Fruit fly (Drosophila melanogaster) whole organism, embryonic: ENCODE data around the gene CG3635.

Source experiments
- CG11696 ChIP-seq: fragments of 200-800 bp; sonication (Bioruptor generic); IDR thresholded peaks from 2 replicates; pipeline ENCODE4 v1.3.6; 2022; ENCODE audit warnings: missing biosample characterization, missing genetic modification characterization
- CG11723 ChIP-seq: fragments of 200-800 bp; sonication (Bioruptor generic); optimal IDR thresholded peaks from 2 replicates; lab custom pipeline; 2017; ENCODE audit warnings: missing biosample characterization, mild to moderate bottlenecking, missing genetic modification characterization
- CG1233 ChIP-seq: fragments of 200-800 bp; sonication (Bioruptor generic); optimal IDR thresholded peaks from 4 replicates; lab custom pipeline; 2018; ENCODE audit warnings: missing biosample characterization, mild to moderate bottlenecking, missing genetic modification characterization
- CG13624 ChIP-seq: fragments of 200-800 bp; sonication (Bioruptor generic); optimal IDR thresholded peaks from 2 replicates; lab custom pipeline; 2016; ENCODE audit warnings: missing biosample characterization, missing genetic modification characterization
- CG17186 ChIP-seq: fragments of 200-800 bp; sonication (Bioruptor generic); optimal IDR thresholded peaks from 3 replicates; lab custom pipeline; 2017; ENCODE audit warnings: missing biosample characterization, missing genetic modification reagents, missing genetic modification characterization
- CG17328 ChIP-seq: fragments of 200-800 bp; sonication (Bioruptor generic); IDR thresholded peaks from 2 replicates; pipeline ENCODE4 v1.3.6; 2022; ENCODE audit warnings: missing biosample characterization, missing genetic modification characterization
- CG18476 ChIP-seq: fragments of 200-800 bp; sonication (Bioruptor generic); optimal IDR thresholded peaks from 2 replicates; lab custom pipeline; 2016; ENCODE audit warnings: missing biosample characterization, mild to moderate bottlenecking, missing genetic modification characterization
- CG18764 ChIP-seq: fragments of 200-800 bp; sonication (Bioruptor generic); optimal IDR thresholded peaks from 3 replicates; lab custom pipeline; 2016; ENCODE audit warnings: missing biosample characterization, missing genetic modification characterization
- CG2120 ChIP-seq: fragments of 200-800 bp; sonication (Bioruptor generic); optimal IDR thresholded peaks from 3 replicates; lab custom pipeline; 2016; ENCODE audit warnings: missing biosample characterization, missing genetic modification characterization
- CG2199 ChIP-seq: fragments of 200-800 bp; sonication (Bioruptor generic); IDR thresholded peaks from 3 replicates; pipeline ENCODE4 v1.3.6; 2022; ENCODE audit warnings: missing biosample characterization, missing genetic modification characterization
- CG3163 ChIP-seq: fragments of 200-800 bp; sonication (Bioruptor generic); optimal IDR thresholded peaks from 3 replicates; lab custom pipeline; 2016; ENCODE audit warnings: missing biosample characterization, missing genetic modification characterization
- CG42726 ChIP-seq: fragments of 200-800 bp; sonication (Bioruptor generic); IDR thresholded peaks from 2 replicates; pipeline ENCODE4 v1.3.6; 2022; ENCODE audit warnings: missing biosample characterization, missing genetic modification characterization; ENCODE audit not compliant: partially characterized antibody
- CG4360 ChIP-seq: fragments of 200-800 bp; sonication (Bioruptor generic); IDR thresholded peaks from 2 replicates; pipeline ENCODE4 v1.3.6; 2022; ENCODE audit warnings: missing biosample characterization, missing genetic modification characterization
- CG4854 ChIP-seq: fragments of 200-800 bp; sonication (Bioruptor generic); optimal IDR thresholded peaks from 2 replicates; lab custom pipeline; 2016; ENCODE audit warnings: missing biosample characterization, missing genetic modification characterization, inconsistent platforms
- CG6791 ChIP-seq: fragments of 200-800 bp; sonication (Bioruptor generic); IDR thresholded peaks from 3 replicates; pipeline ENCODE4 v1.3.6; 2022; ENCODE audit warnings: missing biosample characterization, missing genetic modification characterization; ENCODE audit not compliant: partially characterized antibody
- CG7786 ChIP-seq: fragments of 200-800 bp; sonication (Bioruptor generic); optimal IDR thresholded peaks from 2 replicates; lab custom pipeline; 2016; ENCODE audit warnings: missing biosample characterization, missing genetic modification characterization
- CG7928 ChIP-seq: fragments of 200-800 bp; sonication (Bioruptor generic); optimal IDR thresholded peaks from 2 replicates; lab custom pipeline; 2017; ENCODE audit warnings: missing biosample characterization, mild to moderate bottlenecking, missing genetic modification characterization
- Camta ChIP-seq: fragments of 200-800 bp; sonication (Bioruptor generic); optimal IDR thresholded peaks from 2 replicates; lab custom pipeline; 2016; ENCODE audit warnings: missing biosample characterization, missing genetic modification characterization
- D ChIP-seq, 2 experiments: fragments of 200-800 bp in 1 of 2; fragments of >200 bp in 1 of 2; sonication (Bioruptor generic) in 1 of 2; optimal IDR thresholded peaks; 2 replicates in 1 of 2; 3 replicates in 1 of 2; lab custom pipeline; 2017; ENCODE audit warnings: mild to moderate bottlenecking in 1 of 2, missing biosample characterization in 1 of 2, missing genetic modification characterization in 1 of 2, missing genetic modification reagents in 1 of 2
- D19B ChIP-seq: fragments of 200-800 bp; sonication (Bioruptor generic); optimal IDR thresholded peaks from 2 replicates; lab custom pipeline; 2017; ENCODE audit warnings: missing biosample characterization, mild to moderate bottlenecking, missing genetic modification characterization
- Dbx ChIP-seq: fragments of 200-800 bp; sonication (Bioruptor generic); IDR thresholded peaks from 3 replicates; pipeline ENCODE4 v1.3.6; 2022; ENCODE audit warnings: missing biosample characterization, missing genetic modification characterization
- Drgx ChIP-seq: fragments of 200-800 bp; sonication (Bioruptor generic); IDR thresholded peaks from 2 replicates; pipeline ENCODE4 v1.3.6; 2022; ENCODE audit warnings: missing biosample characterization, missing genetic modification characterization
- E2f1 ChIP-seq: fragments of 200-800 bp; sonication (Bioruptor generic); IDR thresholded peaks from 2 replicates; pipeline ENCODE4 v1.3.6; 2022; ENCODE audit warnings: missing biosample characterization, missing genetic modification characterization
- ERR ChIP-seq: fragments of 200-800 bp; sonication (Bioruptor generic); optimal IDR thresholded peaks from 2 replicates; lab custom pipeline; 2016; ENCODE audit warnings: missing biosample characterization, missing genetic modification characterization
- Fer2 ChIP-seq: fragments of 200-800 bp; sonication (Bioruptor generic); optimal IDR thresholded peaks from 2 replicates; lab custom pipeline; 2018; ENCODE audit warnings: missing biosample characterization, mild to moderate bottlenecking, missing genetic modification characterization, moderate library complexity
- Fer3 ChIP-seq: fragments of 200-800 bp; sonication (Bioruptor generic); optimal IDR thresholded peaks from 2 replicates; lab custom pipeline; 2018; ENCODE audit warnings: missing biosample characterization, mild to moderate bottlenecking, missing genetic modification characterization, moderate library complexity
- H15 ChIP-seq: fragments of 200-800 bp; sonication (Bioruptor generic); IDR thresholded peaks from 3 replicates; pipeline ENCODE4 v1.3.6; 2022; ENCODE audit warnings: missing biosample characterization, missing genetic modification characterization
- HHEX ChIP-seq: fragments of 200-800 bp; sonication (Bioruptor generic); optimal IDR thresholded peaks from 3 replicates; lab custom pipeline; 2017; ENCODE audit warnings: missing biosample characterization, mild to moderate bottlenecking, missing genetic modification characterization, missing genetic modification reagents
- HLHmδ ChIP-seq: fragments of 200-800 bp; sonication (Bioruptor generic); optimal IDR thresholded peaks from 2 replicates; lab custom pipeline; 2018; ENCODE audit warnings: missing biosample characterization, mild to moderate bottlenecking, missing genetic modification characterization, moderate library complexity
- Mrtf ChIP-seq: fragments of 200-800 bp; sonication (Bioruptor generic); IDR thresholded peaks from 3 replicates; pipeline ENCODE4 v1.3.6; 2022; ENCODE audit warnings: missing biosample characterization, missing genetic modification characterization
- NC2α ChIP-seq: fragments of 200-800 bp; sonication (Bioruptor generic); optimal IDR thresholded peaks from 2 replicates; lab custom pipeline; 2016; ENCODE audit warnings: missing biosample characterization, missing genetic modification characterization
- NK7.1 ChIP-seq: fragments of 200-800 bp; sonication (Bioruptor generic); optimal IDR thresholded peaks from 3 replicates; lab custom pipeline; 2016; ENCODE audit warnings: missing biosample characterization, missing genetic modification characterization
- Nf-YB ChIP-seq: fragments of 200-800 bp; sonication (Bioruptor generic); optimal IDR thresholded peaks from 3 replicates; lab custom pipeline; 2019; ENCODE audit warnings: missing biosample characterization, mild to moderate bottlenecking, missing genetic modification characterization, moderate library complexity
- Oli ChIP-seq: fragments of 200-800 bp; sonication (Bioruptor generic); optimal IDR thresholded peaks from 2 replicates; lab custom pipeline; 2018; ENCODE audit warnings: missing biosample characterization, mild to moderate bottlenecking, missing genetic modification characterization, moderate library complexity
- TFAM ChIP-seq: fragments of 200-800 bp; sonication (Bioruptor generic); optimal IDR thresholded peaks from 2 replicates; lab custom pipeline; 2017; ENCODE audit warnings: missing biosample characterization, missing genetic modification characterization, inconsistent platforms
- az2 ChIP-seq: fragments of 200-800 bp; sonication (Bioruptor generic); optimal IDR thresholded peaks from 3 replicates; lab custom pipeline; 2016; ENCODE audit warnings: missing biosample characterization, missing genetic modification characterization
- bab2 ChIP-seq: fragments of 200-800 bp; sonication (Bioruptor generic); optimal IDR thresholded peaks from 2 replicates; lab custom pipeline; 2016; ENCODE audit warnings: missing biosample characterization, missing genetic modification characterization
- br ChIP-seq: fragments of >200 bp; optimal IDR thresholded peaks from 2 replicates; lab custom pipeline; 2017
- crol ChIP-seq: fragments of 200-800 bp; sonication (Bioruptor generic); IDR thresholded peaks from 2 replicates; pipeline ENCODE4 v1.3.6; 2022; ENCODE audit warnings: missing biosample characterization, missing genetic modification characterization
- cwo ChIP-seq: fragments of 200-800 bp; sonication (Bioruptor generic); optimal IDR thresholded peaks from 3 replicates; lab custom pipeline; 2017; ENCODE audit warnings: missing biosample characterization, missing genetic modification characterization, mild to moderate bottlenecking, moderate library complexity, missing genetic modification reagents
- dan ChIP-seq: fragments of 200-800 bp; sonication (Bioruptor generic); IDR thresholded peaks from 2 replicates; pipeline ENCODE4 v1.3.6; 2022; ENCODE audit warnings: missing biosample characterization, missing genetic modification characterization
- dpn ChIP-seq, 2 experiments: fragments of 200-800 bp; sonication (Bioruptor generic); optimal IDR thresholded peaks; 3 replicates each; lab custom pipeline; 2016; ENCODE audit warnings: missing biosample characterization in 2 of 2, missing genetic modification characterization in 2 of 2
- exex ChIP-seq: fragments of 200-800 bp; sonication (Bioruptor generic); optimal IDR thresholded peaks from 4 replicates; lab custom pipeline; 2018; ENCODE audit warnings: missing biosample characterization, mild to moderate bottlenecking, missing genetic modification characterization, moderate library complexity
- fd3F ChIP-seq: fragments of 200-800 bp; sonication (Bioruptor generic); optimal IDR thresholded peaks from 2 replicates; lab custom pipeline; 2018; ENCODE audit warnings: missing biosample characterization, mild to moderate bottlenecking, missing genetic modification characterization, moderate library complexity
- gfzf ChIP-seq: fragments of 200-800 bp; sonication (Bioruptor generic); optimal IDR thresholded peaks from 2 replicates; lab custom pipeline; 2016; ENCODE audit warnings: missing biosample characterization, mild to moderate bottlenecking, missing genetic modification characterization, moderate library complexity
- grn ChIP-seq: fragments of 200-800 bp; sonication (Bioruptor generic); optimal IDR thresholded peaks from 3 replicates; lab custom pipeline; 2017; ENCODE audit warnings: missing biosample characterization, missing genetic modification characterization
- mirr ChIP-seq: fragments of 200-800 bp; sonication (Bioruptor generic); optimal IDR thresholded peaks from 3 replicates; lab custom pipeline; 2018; ENCODE audit warnings: missing biosample characterization, mild to moderate bottlenecking, missing genetic modification characterization
- odd ChIP-seq: fragments of 200-800 bp; sonication (Bioruptor generic); optimal IDR thresholded peaks from 2 replicates; lab custom pipeline; 2017; ENCODE audit warnings: missing biosample characterization, mild to moderate bottlenecking, missing genetic modification characterization
- psq ChIP-seq: fragments of 200-800 bp; sonication (Bioruptor generic); optimal IDR thresholded peaks from 2 replicates; lab custom pipeline; 2017; ENCODE audit warnings: missing biosample characterization, missing genetic modification characterization
- salm ChIP-seq: fragments of 200-800 bp; sonication (Bioruptor generic); optimal IDR thresholded peaks from 2 replicates; lab custom pipeline; 2018; ENCODE audit warnings: missing biosample characterization, mild to moderate bottlenecking, missing genetic modification characterization
- slou ChIP-seq: fragments of 200-800 bp; sonication (Bioruptor generic); optimal IDR thresholded peaks from 3 replicates; lab custom pipeline; 2016; ENCODE audit warnings: missing biosample characterization, missing genetic modification characterization
- sug ChIP-seq: fragments of 200-800 bp; optimal IDR thresholded peaks from 2 replicates; lab custom pipeline; 2019; ENCODE audit warnings: missing biosample characterization, mild to moderate bottlenecking, missing genetic modification characterization, moderate library complexity

The CG3635 gene

dm6 chr2L:22175101-22175500, at the start of gene CG3635:
TSS of gene CG3635 (plus strand) at chr2L:22175415.
- TF ChIP-seq E2f1 (GFP tag; lab: Robert Waterston, UW) (no peak), sug (peak; percentile 17), exex (peak; percentile 45), gfzf (no peak), D (optimal IDR thresholded peaks at IDR 0.05; lab: Kevin White, UChicago) (no peak), D (GFP tag; optimal IDR thresholded peaks at IDR 0.05; lab: Kevin White, UChicago) (no peak), TFAM (GFP tag; lab: Kevin White, UChicago) (no peak), CG7786 (no peak), slou (GFP tag; lab: Kevin White, UChicago) (no peak), CG11696 (GFP tag; lab: Robert Waterston, UW) (no peak), CG2199 (GFP tag; lab: Robert Waterston, UW) (peak; percentile 87; the same call in 2 of the 3 replicates), crol (GFP tag; lab: Robert Waterston, UW) (no peak), CG4854 (GFP tag; lab: Kevin White, UChicago) (no peak), Nf-YB (GFP tag; lab: Kevin White, UChicago) (no peak), Fer3 (tag; lab: Kevin White, UChicago) (no peak), psq (GFP tag; lab: Kevin White, UChicago) (no peak), CG6791 (GFP tag; lab: Robert Waterston, UW) (no peak), cwo (GFP tag; lab: Kevin White, UChicago) (no peak), mirr (peak; percentile 51), Drgx (no peak), dan (GFP tag; lab: Robert Waterston, UW) (no peak), CG18476 (GFP tag; lab: Kevin White, UChicago) (no peak), CG11723 (GFP tag; lab: Kevin White, UChicago) (peak; percentile 22), fd3F (GFP tag; lab: Kevin White, UChicago) (no peak), HHEX (GFP tag; lab: Kevin White, UChicago) (no peak), Fer2 (no peak), odd (no peak), CG1233 (GFP tag; lab: Kevin White, UChicago) (no peak), CG42726 (GFP tag; lab: Robert Waterston, UW) (no peak), dpn (GFP tag; optimal IDR thresholded peaks at IDR 0.05; lab: Kevin White, UChicago) (no peak), Dbx (GFP tag; lab: Robert Waterston, UW) (no peak), grn (GFP tag; lab: Kevin White, UChicago) (peak; percentile 42), CG18764 (GFP tag; lab: Kevin White, UChicago) (no peak), az2 (GFP tag; lab: Kevin White, UChicago) (no peak), CG17328 (GFP tag; lab: Robert Waterston, UW) (no peak), NK7.1 (no peak), ERR (GFP tag; lab: Kevin White, UChicago) (no peak)

DNA sequence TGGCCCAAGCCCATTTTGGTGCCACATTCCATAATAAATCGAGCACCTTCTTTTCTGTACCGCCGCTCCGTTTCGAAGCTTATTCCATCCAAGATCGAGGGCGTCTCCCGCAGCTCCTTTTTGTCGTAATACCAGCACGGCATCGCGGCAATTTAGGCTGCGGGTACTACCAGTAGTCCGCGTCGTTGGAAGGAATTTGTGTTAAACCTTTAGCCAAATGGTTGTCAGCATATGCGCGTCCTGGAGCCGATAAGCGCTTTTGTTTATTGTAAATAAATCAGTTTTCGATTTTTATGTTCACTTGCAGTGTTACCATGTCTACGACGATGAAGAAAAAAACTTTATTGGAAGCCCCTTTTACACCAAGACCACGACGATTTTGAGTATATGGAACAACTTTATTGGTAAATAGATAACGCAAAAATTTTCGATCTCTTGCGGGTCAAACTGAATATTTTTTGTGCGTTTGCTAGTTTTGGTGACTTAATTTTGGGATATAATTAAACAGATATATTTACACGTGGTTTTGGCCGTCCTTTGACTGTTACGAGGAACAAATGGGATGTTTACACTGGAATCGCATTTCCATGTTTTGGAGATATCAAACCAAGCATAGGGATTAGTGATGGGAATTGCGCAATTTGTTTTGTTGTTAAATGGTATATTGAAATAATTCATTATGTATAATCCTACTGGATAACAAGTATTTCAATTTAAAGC, 45.5 kb upstream of the CG3635 start, which contains the start of gene CycK:
CycK (minus strand) TSS at position 562 of the 720 bp plus-strand sequence.
- TF ChIP-seq CG3163 (GFP tag; lab: Kevin White, UChicago), result no peak
- no peak for TF ChIP-seq CG4360 (GFP tag; lab: Robert Waterston, UW)
- TF ChIP-seq CG17186, result no peak
- TF ChIP-seq dan (GFP tag; lab: Robert Waterston, UW), result no peak
- TF ChIP-seq CG13624 (GFP tag; lab: Kevin White, UChicago), result no peak
- no peak for TF ChIP-seq Mrtf (GFP tag; lab: Robert Waterston, UW)
- TF ChIP-seq bab2 (GFP tag; lab: Kevin White, UChicago), result no peak
- TF ChIP-seq salm (tag; lab: Kevin White, UChicago), result no peak
- TF ChIP-seq CG7928 (GFP tag; lab: Kevin White, UChicago), result no peak
- TF ChIP-seq NC2α (GFP tag; lab: Kevin White, UChicago), result no peak
- peak; percentile 39 for TF ChIP-seq CG2120 (GFP tag; lab: Kevin White, UChicago)
- TF ChIP-seq H15 (GFP tag; lab: Robert Waterston, UW), result no peak
- peak; percentile 20 for TF ChIP-seq Oli (tag; lab: Kevin White, UChicago)
- TF ChIP-seq Camta (GFP tag; lab: Kevin White, UChicago), result no peak
- TF ChIP-seq D19B (GFP tag; lab: Kevin White, UChicago), result no peak
- TF ChIP-seq HLHmδ (GFP tag; lab: Kevin White, UChicago), result no peak
- no peak for TF ChIP-seq br (lab: Kevin White, UChicago)
